Worm (Caenorhabditis elegans) whole organism, L2 larva: ENCODE data around the gene mcm-7.

Source experiments
- C34F6.9 ChIP-seq: fragments of 150-350 bp; optimal IDR thresholded peaks from 2 replicates; lab custom pipeline; 2014; ENCODE audit warnings: missing biosample characterization, missing genetic modification characterization
- F13H6.1 ChIP-seq: sonication (generic microtip); optimal IDR thresholded peaks from 2 replicates; lab custom pipeline; 2016; ENCODE audit warnings: missing genetic modification characterization, missing compliant biosample characterization
- R02D3.7 ChIP-seq: fragments of 150-350 bp; optimal IDR thresholded peaks from 2 replicates; lab custom pipeline; 2014; ENCODE audit warnings: missing biosample characterization, missing genetic modification characterization
- ZK546.5 ChIP-seq: sonication (generic microtip); optimal IDR thresholded peaks from 2 replicates; lab custom pipeline; 2017; ENCODE audit warnings: missing biosample characterization, missing genetic modification characterization
- alr-1 ChIP-seq: fragments of 150-350 bp; optimal IDR thresholded peaks from 2 replicates; lab custom pipeline; 2014; ENCODE audit warnings: missing biosample characterization, missing genetic modification characterization
- aly-2 ChIP-seq: fragments of 150-350 bp; optimal IDR thresholded peaks from 2 replicates; lab custom pipeline; 2014; ENCODE audit warnings: missing biosample characterization, missing genetic modification characterization
- ama-1 ChIP-seq: fragments of 150-350 bp; optimal IDR thresholded peaks from 2 replicates; lab custom pipeline; 2018; ENCODE audit warnings: inconsistent platforms
- ceh-16 ChIP-seq: fragments of 150-350 bp; optimal IDR thresholded peaks from 2 replicates; lab custom pipeline; 2014; ENCODE audit warnings: missing biosample characterization, missing genetic modification characterization
- ceh-82 ChIP-seq: fragments of 150-350 bp; optimal IDR thresholded peaks from 2 replicates; lab custom pipeline; 2014; ENCODE audit warnings: missing biosample characterization, missing genetic modification characterization
- crh-2 ChIP-seq: sonication (generic microtip); optimal IDR thresholded peaks from 2 replicates; lab custom pipeline; 2017; ENCODE audit warnings: missing biosample characterization, missing genetic modification characterization
- elt-1 ChIP-seq: fragments of 150-350 bp; optimal IDR thresholded peaks from 2 replicates; lab custom pipeline; 2014; ENCODE audit warnings: missing biosample characterization, missing genetic modification characterization
- gmeb-1 ChIP-seq: fragments of 150-350 bp; optimal IDR thresholded peaks from 2 replicates; lab custom pipeline; 2014; ENCODE audit warnings: missing biosample characterization, missing genetic modification characterization
- lin-11 ChIP-seq: fragments of 150-350 bp; sonication (generic microtip); optimal IDR thresholded peaks from 2 replicates; lab custom pipeline; 2014; ENCODE audit warnings: missing biosample characterization, missing genetic modification characterization, inconsistent platforms, mixed read lengths
- lin-13 ChIP-seq: fragments of 150-350 bp; optimal IDR thresholded peaks from 2 replicates; lab custom pipeline; 2014; ENCODE audit warnings: missing biosample characterization, missing genetic modification reagents, missing genetic modification characterization
- lin-39 ChIP-seq: fragments of 150-350 bp; optimal IDR thresholded peaks from 2 replicates; lab custom pipeline; 2014; ENCODE audit warnings: missing biosample characterization, missing genetic modification reagents, missing genetic modification characterization
- lsy-2 ChIP-seq, 2 experiments: fragments of 150-350 bp in 1 of 2; sonication (generic microtip) in 1 of 2; optimal IDR thresholded peaks; 2 replicates each; lab custom pipeline; 2014 to 2017; ENCODE audit warnings: missing biosample characterization in 2 of 2, missing genetic modification characterization in 2 of 2
- mbf-1 ChIP-seq: sonication (generic microtip); optimal IDR thresholded peaks from 2 replicates; lab custom pipeline; 2017; ENCODE audit warnings: missing biosample characterization, missing genetic modification characterization
- mdl-1 ChIP-seq, 2 experiments: fragments of 150-350 bp in 1 of 2; sonication (generic microtip) in 1 of 2; optimal IDR thresholded peaks; 2 replicates each; lab custom pipeline; 2017; ENCODE audit warnings: missing biosample characterization in 2 of 2, missing genetic modification characterization in 2 of 2
- nhr-10 ChIP-seq: sonication (generic microtip); optimal IDR thresholded peaks from 2 replicates; lab custom pipeline; 2017; ENCODE audit warnings: missing biosample characterization, missing genetic modification characterization
- nhr-11 ChIP-seq: fragments of 150-350 bp; optimal IDR thresholded peaks from 2 replicates; lab custom pipeline; 2014; ENCODE audit warnings: missing biosample characterization, missing genetic modification characterization
- nhr-12 ChIP-seq: fragments of 150-350 bp; optimal IDR thresholded peaks from 2 replicates; lab custom pipeline; 2014; ENCODE audit warnings: missing biosample characterization, missing genetic modification characterization
- nhr-129 ChIP-seq: fragments of 150-350 bp; optimal IDR thresholded peaks from 2 replicates; lab custom pipeline; 2014; ENCODE audit warnings: missing biosample characterization, missing genetic modification characterization
- nhr-23 ChIP-seq: fragments of 150-350 bp; optimal IDR thresholded peaks from 2 replicates; lab custom pipeline; 2014; ENCODE audit warnings: missing biosample characterization, missing genetic modification reagents, missing genetic modification characterization
- nhr-237 ChIP-seq: fragments of 150-350 bp; optimal IDR thresholded peaks from 2 replicates; lab custom pipeline; 2014; ENCODE audit warnings: missing biosample characterization, missing genetic modification characterization
- nhr-25 ChIP-seq: fragments of 150-350 bp; sonication (generic microtip); optimal IDR thresholded peaks from 3 replicates; lab custom pipeline; 2014; ENCODE audit warnings: missing biosample characterization, missing genetic modification characterization
- nhr-6 ChIP-seq: fragments of 150-350 bp; optimal IDR thresholded peaks from 2 replicates; lab custom pipeline; 2014; ENCODE audit warnings: missing biosample characterization, missing genetic modification characterization
- nhr-77 ChIP-seq: fragments of 150-350 bp; optimal IDR thresholded peaks from 2 replicates; lab custom pipeline; 2014; ENCODE audit warnings: missing biosample characterization, missing genetic modification characterization
- peb-1 ChIP-seq: fragments of 150-350 bp; optimal IDR thresholded peaks from 2 replicates; lab custom pipeline; 2014; ENCODE audit warnings: missing biosample characterization, missing genetic modification characterization
- skn-1 ChIP-seq: sonication (generic microtip); optimal IDR thresholded peaks from 2 replicates; lab custom pipeline; 2017; ENCODE audit warnings: missing biosample characterization, missing genetic modification characterization
- sma-3 ChIP-seq: sonication (generic microtip); optimal IDR thresholded peaks from 2 replicates; lab custom pipeline; 2016; ENCODE audit warnings: missing genetic modification reagents, missing genetic modification characterization, missing compliant biosample characterization
- sma-9 ChIP-seq, 2 experiments: fragments of 150-350 bp in 1 of 2; sonication (generic microtip) in 1 of 2; optimal IDR thresholded peaks; 2 replicates each; lab custom pipeline; 2014 to 2016; ENCODE audit warnings: missing genetic modification characterization in 2 of 2, mild to moderate bottlenecking in 1 of 2, missing biosample characterization in 1 of 2, missing compliant biosample characterization in 1 of 2, missing genetic modification reagents in 1 of 2, moderate library complexity in 1 of 2
- snpc-4 ChIP-seq: fragments of 150-350 bp; optimal IDR thresholded peaks from 2 replicates; lab custom pipeline; 2014; ENCODE audit warnings: missing biosample characterization, missing genetic modification characterization
- unc-39 ChIP-seq: fragments of 150-350 bp; optimal IDR thresholded peaks from 2 replicates; lab custom pipeline; 2014; ENCODE audit warnings: missing biosample characterization, missing genetic modification characterization
- unc-55 ChIP-seq: fragments of 150-350 bp; sonication (generic microtip); optimal IDR thresholded peaks from 3 replicates; lab custom pipeline; 2014; ENCODE audit warnings: missing biosample characterization, missing genetic modification reagents, missing genetic modification characterization
- unc-62 ChIP-seq: fragments of 150-350 bp; optimal IDR thresholded peaks from 2 replicates; lab custom pipeline; 2014; ENCODE audit warnings: missing biosample characterization, missing genetic modification reagents, missing genetic modification characterization
- zag-1 ChIP-seq: fragments of 150-350 bp; optimal IDR thresholded peaks from 2 replicates; lab custom pipeline; 2014; ENCODE audit warnings: missing biosample characterization, missing genetic modification characterization
- ztf-1 ChIP-seq: fragments of 200-800 bp; sonication (Bioruptor generic); conservative IDR thresholded peaks from 2 replicates; pipeline ENCODE4 v1.3.6; 2022; ENCODE audit warnings: missing genetic modification characterization, missing compliant biosample characterization
- ztf-11 ChIP-seq: sonication (generic microtip); optimal IDR thresholded peaks from 2 replicates; lab custom pipeline; 2017; ENCODE audit warnings: missing biosample characterization, missing genetic modification characterization
- ztf-4 ChIP-seq: fragments of 150-350 bp; optimal IDR thresholded peaks from 2 replicates; lab custom pipeline; 2014; ENCODE audit warnings: missing biosample characterization, missing genetic modification characterization

The mcm-7 gene

ce11 chrV:4346799-4347198, at the start of gene mcm-7:
TSS of gene mcm-7 (plus strand) at chrV:4347166.
- TF ChIP-seq ZK546.5 (tag; lab: Kevin White, UChicago) (no peak), skn-1 (no peak), sma-3 (GFP tag; lab: Kevin White, UChicago) (peak; percentile 35), unc-62 (GFP tag; lab: Kevin White, UChicago) (no peak), gmeb-1 (tag; lab: Kevin White, UChicago) (peak; percentile 91), ama-1 (peak; percentile 1), sma-9 (GFP tag; optimal IDR thresholded peaks at IDR 0.05; lab: Kevin White, UChicago) (peak; percentile 21), sma-9 (tag; optimal IDR thresholded peaks at IDR 0.05; lab: Kevin White, UChicago) (no peak), nhr-12 (no peak), nhr-10 (tag; lab: Kevin White, UChicago) (no peak), ztf-1 (no peak), ztf-11 (no peak), C34F6.9 (tag; lab: Kevin White, UChicago) (peak; percentile 64), crh-2 (tag; lab: Kevin White, UChicago) (peak; percentile 73), lsy-2 (tag; optimal IDR thresholded peaks at IDR 0.05; lab: Kevin White, UChicago) (peak; percentile 24 to 79), nhr-25 (tag; lab: Kevin White, UChicago) (peak; percentile 40), nhr-129 (tag; lab: Kevin White, UChicago) (peak; percentile 72), unc-39 (tag; lab: Kevin White, UChicago) (no peak), peb-1 (tag; lab: Kevin White, UChicago) (no peak), F13H6.1 (tag; lab: Kevin White, UChicago) (peak; percentile 9), lin-11 (peak; percentile 65), snpc-4 (tag; lab: Kevin White, UChicago) (no peak), nhr-237 (tag; lab: Kevin White, UChicago) (no peak), ceh-82 (tag; lab: Kevin White, UChicago) (no peak), mbf-1 (tag; lab: Kevin White, UChicago) (no peak), lin-13 (GFP tag; lab: Kevin White, UChicago) (peak; percentile 47), unc-55 (peak; percentile 85)

ce11 chrV:4298579-4298978, 48.4 kb upstream of the mcm-7 start, which contains the start of gene ZC132.11:
TSS of gene ZC132.11 (minus strand) at chrV:4298679.
- TF ChIP-seq mdl-1 (tag; optimal IDR thresholded peaks at IDR 0.05; lab: Kevin White, UChicago) (no peak), lin-11 (no peak), sma-3 (GFP tag; lab: Kevin White, UChicago) (no peak), nhr-12 (no peak), nhr-6 (no peak), aly-2 (tag; lab: Kevin White, UChicago) (no peak), unc-55 (no peak), ZK546.5 (tag; lab: Kevin White, UChicago) (no peak), ztf-4 (tag; lab: Kevin White, UChicago) (no peak), nhr-77 (tag; lab: Kevin White, UChicago) (no peak), nhr-11 (no peak), gmeb-1 (tag; lab: Kevin White, UChicago) (no peak), elt-1 (tag; lab: Kevin White, UChicago) (no peak), peb-1 (tag; lab: Kevin White, UChicago) (no peak)

ce11 chrV:4299741-4300140, 47.2 kb upstream of the mcm-7 start, which contains the start of gene ZC132.3:
TSS of gene ZC132.3 (minus strand) at chrV:4299841.
- TF ChIP-seq R02D3.7 (tag; lab: Kevin White, UChicago) (no peak), crh-2 (tag; lab: Kevin White, UChicago) (no peak), alr-1 (tag; lab: Kevin White, UChicago) (no peak), ztf-11 (no peak), nhr-12 (no peak), ZK546.5 (tag; lab: Kevin White, UChicago) (no peak), mbf-1 (tag; lab: Kevin White, UChicago) (no peak), C34F6.9 (tag; lab: Kevin White, UChicago) (no peak), lin-39 (no peak), nhr-25 (tag; lab: Kevin White, UChicago) (no peak), ztf-4 (tag; lab: Kevin White, UChicago) (no peak), unc-62 (GFP tag; lab: Kevin White, UChicago) (no peak)

- TF ChIP-seq ceh-16 (no peak), F13H6.1 (tag; lab: Kevin White, UChicago) (no peak), gmeb-1 (tag; lab: Kevin White, UChicago) (no peak), nhr-23 (tag; lab: Kevin White, UChicago) (no peak), nhr-77 (tag; lab: Kevin White, UChicago) (no peak), unc-62 (GFP tag; lab: Kevin White, UChicago) (no peak), unc-55 (no peak), peb-1 (tag; lab: Kevin White, UChicago) (no peak), mdl-1 (tag; optimal IDR thresholded peaks at IDR 0.05; lab: Kevin White, UChicago) (no peak), C34F6.9 (tag; lab: Kevin White, UChicago) (no peak), zag-1 (tag; lab: Kevin White, UChicago) (no peak), lsy-2 (tag; optimal IDR thresholded peaks at IDR 0.05; lab: Kevin White, UChicago) (no peak), unc-39 (tag; lab: Kevin White, UChicago) (no peak)
Measured at ce11 chrV:4302842-4303241, 44.1 kb upstream of the mcm-7 start.
